Worm (Caenorhabditis elegans) whole organism, late embryonic: ENCODE results near the gene fbxa-11.

Source experiments
- C08G9.2 ChIP-seq: sonication (generic microtip); optimal IDR thresholded peaks from 2 replicates; lab custom pipeline; 2016; ENCODE audit warnings: mild to moderate bottlenecking, missing genetic modification characterization, moderate library complexity, missing compliant biosample characterization
- F13H6.1 ChIP-seq: sonication (generic microtip); optimal IDR thresholded peaks from 2 replicates; lab custom pipeline; 2016; ENCODE audit warnings: missing genetic modification characterization, missing compliant biosample characterization
- ama-1 ChIP-seq: fragments of 150-350 bp; optimal IDR thresholded peaks from 2 replicates; lab custom pipeline; 2014
- ceh-24 ChIP-seq: sonication (generic microtip); optimal IDR thresholded peaks from 2 replicates; lab custom pipeline; 2016; ENCODE audit warnings: mild to moderate bottlenecking, missing genetic modification characterization, missing compliant biosample characterization
- ceh-45 ChIP-seq: fragments of 200-800 bp; sonication (Bioruptor generic); IDR thresholded peaks from 2 replicates; pipeline ENCODE4 v1.3.6; 2022; ENCODE audit warnings: missing genetic modification reagents, missing genetic modification characterization, missing compliant biosample characterization
- elt-2 ChIP-seq: sonication (generic microtip); optimal IDR thresholded peaks from 2 replicates; lab custom pipeline; 2016; ENCODE audit warnings: missing genetic modification reagents, missing genetic modification characterization, missing compliant biosample characterization
- fkh-10 ChIP-seq: fragments of 150-350 bp; optimal IDR thresholded peaks from 2 replicates; lab custom pipeline; 2014; ENCODE audit warnings: missing biosample characterization, missing genetic modification reagents, missing genetic modification characterization
- hlh-13 ChIP-seq: fragments of 200-800 bp; sonication (Bioruptor generic); optimal IDR thresholded peaks from 2 replicates; lab custom pipeline; 2018; ENCODE audit warnings: mild to moderate bottlenecking, missing genetic modification characterization, missing compliant biosample characterization
- nfya-1 ChIP-seq: sonication (generic microtip); optimal IDR thresholded peaks from 2 replicates; lab custom pipeline; 2017; ENCODE audit warnings: missing genetic modification characterization, mild to moderate bottlenecking, missing compliant biosample characterization, antibody characterized with exemption, moderate library complexity
- pag-3 ChIP-seq: sonication (generic microtip); optimal IDR thresholded peaks from 2 replicates; lab custom pipeline; 2016; ENCODE audit warnings: missing compliant biosample characterization, missing genetic modification characterization, borderline replicate concordance
- pros-1 ChIP-seq: fragments of 150-350 bp; optimal IDR thresholded peaks from 2 replicates; lab custom pipeline; 2014; ENCODE audit warnings: missing biosample characterization, missing genetic modification reagents, missing genetic modification characterization
- sox-4 ChIP-seq: sonication (generic microtip); optimal IDR thresholded peaks from 2 replicates; lab custom pipeline; 2017; ENCODE audit warnings: mild to moderate bottlenecking, missing genetic modification characterization, inconsistent platforms, missing compliant biosample characterization
- unc-55 ChIP-seq: sonication (generic microtip); optimal IDR thresholded peaks from 2 replicates; lab custom pipeline; 2017; ENCODE audit warnings: missing biosample characterization, missing genetic modification reagents, missing genetic modification characterization
- unc-86 ChIP-seq: sonication (generic microtip); optimal IDR thresholded peaks from 2 replicates; lab custom pipeline; 2016; ENCODE audit warnings: missing genetic modification characterization, missing compliant biosample characterization

ce11 chrIII:966259-966658 is 15.6 kb downstream of the fbxa-11 start:
- TF ChIP-seq F13H6.1 (tag; lab: Kevin White, UChicago) (no peak), unc-86 (no peak), sox-4 (tag; lab: Kevin White, UChicago) (no peak), ama-1 (lab: Kevin White, UChicago) (no peak), pag-3 (tag; lab: Kevin White, UChicago) (no peak), ceh-45 (GFP tag; lab: Robert Waterston, UW) (no peak), unc-55 (GFP tag; lab: Kevin White, UChicago) (no peak), C08G9.2 (tag; lab: Kevin White, UChicago) (no peak), nfya-1 (tag; lab: Kevin White, UChicago) (no peak), ceh-24 (tag; lab: Kevin White, UChicago) (no peak), hlh-13 (no peak), elt-2 (tag; lab: Kevin White, UChicago) (no peak), pros-1 (tag; lab: Kevin White, UChicago) (no peak), fkh-10 (GFP tag; lab: Kevin White, UChicago) (no peak)
